Fruit fly (Drosophila melanogaster) whole organism, prepupa: ENCODE data around the gene Smvt.

Experiments
- Blimp-1 ChIP-seq: fragments of 200-800 bp; sonication (Bioruptor generic); optimal IDR thresholded peaks from 3 replicates; lab custom pipeline; 2017; ENCODE audit warnings: missing biosample characterization, missing genetic modification characterization, mild to moderate bottlenecking, moderate library complexity, missing genetic modification reagents
- CG10631 ChIP-seq: fragments of 200-800 bp; sonication (Bioruptor generic); optimal IDR thresholded peaks from 2 replicates; lab custom pipeline; 2016; ENCODE audit warnings: missing biosample characterization, missing genetic modification characterization
- CG11294 ChIP-seq: fragments of 200-800 bp; sonication (Bioruptor generic); IDR thresholded peaks from 2 replicates; pipeline ENCODE4 v1.3.6; 2022; ENCODE audit warnings: missing biosample characterization, missing genetic modification characterization
- CG11902 ChIP-seq: fragments of 200-800 bp; sonication (Bioruptor generic); optimal IDR thresholded peaks from 3 replicates; lab custom pipeline; 2016; ENCODE audit warnings: missing biosample characterization, missing genetic modification characterization
- CG15336 ChIP-seq: fragments of 200-800 bp; sonication (Bioruptor generic); IDR thresholded peaks from 2 replicates; pipeline ENCODE4 v1.3.6; 2022; ENCODE audit warnings: missing biosample characterization, missing genetic modification characterization
- CG1621 ChIP-seq: fragments of 200-800 bp; sonication (Bioruptor generic); optimal IDR thresholded peaks from 3 replicates; lab custom pipeline; 2018; ENCODE audit warnings: missing biosample characterization, mild to moderate bottlenecking, missing genetic modification characterization
- CG16779 ChIP-seq: fragments of 200-800 bp; sonication (Bioruptor generic); optimal IDR thresholded peaks from 3 replicates; lab custom pipeline; 2017; ENCODE audit warnings: missing biosample characterization, mild to moderate bottlenecking, missing genetic modification characterization
- CG3032 ChIP-seq: fragments of 200-800 bp; optimal IDR thresholded peaks from 2 replicates; lab custom pipeline; 2019; ENCODE audit warnings: missing biosample characterization, mild to moderate bottlenecking, missing genetic modification characterization, moderate library complexity
- CG31627 ChIP-seq: fragments of 200-800 bp; sonication (Bioruptor generic); optimal IDR thresholded peaks from 3 replicates; lab custom pipeline; 2016; ENCODE audit warnings: missing biosample characterization, missing genetic modification characterization
- CG32006 ChIP-seq: fragments of 200-800 bp; sonication (Bioruptor generic); optimal IDR thresholded peaks from 3 replicates; lab custom pipeline; 2017; ENCODE audit warnings: missing biosample characterization, mild to moderate bottlenecking, missing genetic modification characterization
- CG3919 ChIP-seq: fragments of 200-800 bp; sonication (Bioruptor generic); optimal IDR thresholded peaks from 3 replicates; lab custom pipeline; 2016; ENCODE audit warnings: missing biosample characterization, missing genetic modification characterization
- CG4318 ChIP-seq: fragments of 200-800 bp; sonication (Bioruptor generic); optimal IDR thresholded peaks from 3 replicates; lab custom pipeline; 2017; ENCODE audit warnings: missing biosample characterization, mild to moderate bottlenecking, missing genetic modification characterization
- CG6163 ChIP-seq: fragments of 200-800 bp; sonication (Bioruptor generic); IDR thresholded peaks from 3 replicates; pipeline ENCODE4 v1.3.6; 2022; ENCODE audit warnings: missing biosample characterization, missing genetic modification characterization
- CG6792 ChIP-seq: fragments of 200-800 bp; sonication (Bioruptor generic); optimal IDR thresholded peaks from 3 replicates; lab custom pipeline; 2016; ENCODE audit warnings: missing biosample characterization, missing genetic modification characterization
- CG6808 ChIP-seq: fragments of 200-800 bp; sonication (Bioruptor generic); optimal IDR thresholded peaks from 3 replicates; lab custom pipeline; 2017; ENCODE audit warnings: missing biosample characterization, missing genetic modification characterization, mild to moderate bottlenecking, moderate library complexity, missing genetic modification reagents
- CG7368 ChIP-seq: fragments of 200-800 bp; sonication (Bioruptor generic); optimal IDR thresholded peaks from 3 replicates; lab custom pipeline; 2016; ENCODE audit warnings: missing biosample characterization, missing genetic modification characterization
- CG8119 ChIP-seq: fragments of 200-800 bp; sonication (Bioruptor generic); IDR thresholded peaks from 3 replicates; pipeline ENCODE4 v1.3.6; 2022; ENCODE audit warnings: missing biosample characterization, missing genetic modification characterization
- CG9139 ChIP-seq: fragments of 200-800 bp; sonication (Bioruptor generic); optimal IDR thresholded peaks from 3 replicates; lab custom pipeline; 2017; ENCODE audit warnings: missing biosample characterization, mild to moderate bottlenecking, missing genetic modification characterization
- Eip75B ChIP-seq: fragments of 200-800 bp; sonication (Bioruptor generic); optimal IDR thresholded peaks from 3 replicates; lab custom pipeline; 2016; ENCODE audit warnings: missing biosample characterization, missing genetic modification characterization
- Eip93F ChIP-seq: fragments of 200-800 bp; sonication (Bioruptor generic); optimal IDR thresholded peaks from 2 replicates; lab custom pipeline; 2016; ENCODE audit warnings: missing biosample characterization, mild to moderate bottlenecking, missing genetic modification characterization
- Ets21C ChIP-seq: fragments of 200-800 bp; sonication (Bioruptor generic); optimal IDR thresholded peaks from 3 replicates; lab custom pipeline; 2016; ENCODE audit warnings: missing biosample characterization, missing genetic modification characterization
- Ets96B ChIP-seq: fragments of 200-800 bp; optimal IDR thresholded peaks from 2 replicates; lab custom pipeline; 2019; ENCODE audit warnings: missing biosample characterization, mild to moderate bottlenecking, missing genetic modification characterization, moderate library complexity
- Gug ChIP-seq: fragments of 200-800 bp; sonication (Bioruptor generic); IDR thresholded peaks from 2 replicates; pipeline ENCODE4 v1.3.6; 2022; ENCODE audit warnings: missing biosample characterization, missing genetic modification characterization
- Hr38 ChIP-seq: sonication (Bioruptor generic); optimal IDR thresholded peaks from 2 replicates; lab custom pipeline; 2016; ENCODE audit warnings: missing biosample characterization, missing genetic modification characterization
- Hr39 ChIP-seq: fragments of 200-800 bp; sonication (Bioruptor generic); optimal IDR thresholded peaks from 2 replicates; lab custom pipeline; 2016; ENCODE audit warnings: missing biosample characterization, missing genetic modification characterization
- Hr4 ChIP-seq: fragments of 200-800 bp; sonication (Bioruptor generic); optimal IDR thresholded peaks from 3 replicates; lab custom pipeline; 2016; ENCODE audit warnings: missing biosample characterization, missing genetic modification characterization
- Lpt ChIP-seq: fragments of 200-800 bp; sonication (Bioruptor generic); optimal IDR thresholded peaks from 3 replicates; lab custom pipeline; 2016; ENCODE audit warnings: missing biosample characterization, missing genetic modification characterization
- Met ChIP-seq: fragments of 200-800 bp; sonication (Bioruptor generic); optimal IDR thresholded peaks from 3 replicates; lab custom pipeline; 2016; ENCODE audit warnings: missing biosample characterization, missing genetic modification characterization
- OdsH ChIP-seq: fragments of 200-800 bp; sonication (Bioruptor generic); optimal IDR thresholded peaks from 3 replicates; lab custom pipeline; 2016; ENCODE audit warnings: missing biosample characterization, missing genetic modification characterization
- Smox ChIP-seq: fragments of 200-800 bp; sonication (Bioruptor generic); optimal IDR thresholded peaks from 3 replicates; lab custom pipeline; 2016; ENCODE audit warnings: missing biosample characterization, missing genetic modification characterization
- Sox102F ChIP-seq: fragments of 200-800 bp; sonication (Bioruptor generic); optimal IDR thresholded peaks from 2 replicates; lab custom pipeline; 2016; ENCODE audit warnings: missing biosample characterization, mild to moderate bottlenecking, missing genetic modification characterization
- Sox15 ChIP-seq: fragments of 200-800 bp; sonication (Bioruptor generic); optimal IDR thresholded peaks from 3 replicates; lab custom pipeline; 2016; ENCODE audit warnings: missing biosample characterization, missing genetic modification characterization
- achi ChIP-seq: fragments of 200-800 bp; sonication (Bioruptor generic); optimal IDR thresholded peaks from 3 replicates; lab custom pipeline; 2016; ENCODE audit warnings: missing biosample characterization, missing genetic modification characterization
- acj6 ChIP-seq: fragments of 200-800 bp; sonication (Bioruptor generic); optimal IDR thresholded peaks from 3 replicates; lab custom pipeline; 2016; ENCODE audit warnings: missing biosample characterization, missing genetic modification characterization
- cyc ChIP-seq: fragments of 200-800 bp; sonication (Bioruptor generic); optimal IDR thresholded peaks from 3 replicates; lab custom pipeline; 2016; ENCODE audit warnings: missing biosample characterization, missing genetic modification characterization
- dac ChIP-seq: fragments of 200-800 bp; sonication (Bioruptor generic); optimal IDR thresholded peaks from 2 replicates; lab custom pipeline; 2017; ENCODE audit warnings: missing biosample characterization, mild to moderate bottlenecking, missing genetic modification characterization
- dsx ChIP-seq: fragments of 200-800 bp; optimal IDR thresholded peaks from 3 replicates; lab custom pipeline; 2019; ENCODE audit warnings: missing biosample characterization, mild to moderate bottlenecking, missing genetic modification characterization, moderate library complexity; ENCODE audit not compliant: poor library complexity, severe bottlenecking
- eg ChIP-seq: fragments of 200-800 bp; sonication (Bioruptor generic); IDR thresholded peaks from 3 replicates; pipeline ENCODE4 v1.3.6; 2022; ENCODE audit warnings: missing biosample characterization, missing genetic modification characterization
- esn ChIP-seq: fragments of 200-800 bp; sonication (Bioruptor generic); optimal IDR thresholded peaks from 2 replicates; lab custom pipeline; 2016; ENCODE audit warnings: missing biosample characterization, mild to moderate bottlenecking, missing genetic modification characterization, moderate library complexity
- fd59A ChIP-seq: fragments of 200-800 bp; sonication (Bioruptor generic); optimal IDR thresholded peaks from 2 replicates; lab custom pipeline; 2017; ENCODE audit warnings: missing biosample characterization, mild to moderate bottlenecking, missing genetic modification characterization, missing genetic modification reagents
- fd85E ChIP-seq: fragments of 200-800 bp; sonication (Bioruptor generic); optimal IDR thresholded peaks from 3 replicates; lab custom pipeline; 2016; ENCODE audit warnings: missing biosample characterization, missing genetic modification characterization
- fkh ChIP-seq: fragments of 200-800 bp; sonication (Bioruptor generic); optimal IDR thresholded peaks from 3 replicates; lab custom pipeline; 2017; ENCODE audit warnings: missing biosample characterization, mild to moderate bottlenecking, missing genetic modification characterization, moderate library complexity
- lz ChIP-seq: fragments of 200-800 bp; sonication (Bioruptor generic); optimal IDR thresholded peaks from 3 replicates; lab custom pipeline; 2016; ENCODE audit warnings: missing biosample characterization, missing genetic modification characterization
- net ChIP-seq: fragments of 200-800 bp; sonication (Bioruptor generic); optimal IDR thresholded peaks from 3 replicates; lab custom pipeline; 2016; ENCODE audit warnings: missing biosample characterization, missing genetic modification characterization
- pdm3 ChIP-seq: fragments of 200-800 bp; sonication (Bioruptor generic); optimal IDR thresholded peaks from 3 replicates; lab custom pipeline; 2016; ENCODE audit warnings: missing biosample characterization, missing genetic modification characterization
- salr ChIP-seq, 2 experiments: fragments of 200-800 bp; sonication (Bioruptor generic); optimal IDR thresholded peaks; 3 replicates each; lab custom pipeline; 2016 to 2018; ENCODE audit warnings: missing biosample characterization in 2 of 2, missing genetic modification characterization in 2 of 2, mild to moderate bottlenecking in 1 of 2
- spab ChIP-seq: fragments of 200-800 bp; sonication (Bioruptor generic); optimal IDR thresholded peaks from 2 replicates; lab custom pipeline; 2017; ENCODE audit warnings: missing biosample characterization, mild to moderate bottlenecking, missing genetic modification characterization, missing genetic modification reagents
- ss ChIP-seq, 2 experiments: fragments of 200-800 bp; sonication (Bioruptor generic); optimal IDR thresholded peaks; 2 replicates in 1 of 2; 3 replicates in 1 of 2; lab custom pipeline; 2017 to 2018; ENCODE audit warnings: mild to moderate bottlenecking in 2 of 2, missing biosample characterization in 2 of 2, missing genetic modification characterization in 2 of 2, moderate library complexity in 1 of 2
- topi ChIP-seq: fragments of 200-800 bp; sonication (Bioruptor generic); optimal IDR thresholded peaks from 3 replicates; lab custom pipeline; 2016; ENCODE audit warnings: missing biosample characterization, missing genetic modification characterization
- vri ChIP-seq: fragments of 200-800 bp; sonication (Bioruptor generic); optimal IDR thresholded peaks from 3 replicates; lab custom pipeline; 2016; ENCODE audit warnings: missing biosample characterization, mild to moderate bottlenecking, missing genetic modification characterization

The Smvt gene

dm6 chr3R:31724136-31724535, 37.2 kb downstream of the Smvt start (continued):
- no peak for TF ChIP-seq CG31627 (GFP tag; lab: Kevin White, UChicago)
- TF ChIP-seq fkh (GFP tag; lab: Kevin White, UChicago): no peak
- TF ChIP-seq CG3032: no peak
- TF ChIP-seq Sox15 (GFP tag; lab: Kevin White, UChicago): no peak
- TF ChIP-seq CG6808 (GFP tag; lab: Kevin White, UChicago): no peak
- TF ChIP-seq lz (GFP tag; lab: Kevin White, UChicago): no peak
- TF ChIP-seq achi: no peak
- no peak; the same call in 1 of the 2 replicates for TF ChIP-seq CG11294 (GFP tag; lab: Robert Waterston, UW)
- TF ChIP-seq eg (GFP tag; lab: Robert Waterston, UW): no peak
- TF ChIP-seq OdsH (GFP tag; lab: Kevin White, UChicago): no peak
- TF ChIP-seq Eip75B: no peak
- no peak for TF ChIP-seq dac (GFP tag; lab: Kevin White, UChicago)
- TF ChIP-seq Hr39 (GFP tag; lab: Kevin White, UChicago): no peak
- no peak for TF ChIP-seq CG7368 (GFP tag; lab: Kevin White, UChicago)
- no peak for TF ChIP-seq spab (GFP tag; lab: Kevin White, UChicago)
- no peak for TF ChIP-seq esn
- no peak for TF ChIP-seq Ets96B (tag; lab: Kevin White, UChicago)
- TF ChIP-seq CG32006 (GFP tag; lab: Kevin White, UChicago): peak; percentile 52
- TF ChIP-seq CG4318 (GFP tag; lab: Kevin White, UChicago): no peak
- TF ChIP-seq salr (GFP tag; optimal IDR thresholded peaks at IDR 0.05; lab: Kevin White, UChicago): peak in 1 of 2 experiments; percentile 62
- no peak for TF ChIP-seq Blimp-1 (GFP tag; lab: Kevin White, UChicago)
- no peak for TF ChIP-seq topi (GFP tag; lab: Kevin White, UChicago)
- no peak for TF ChIP-seq Smox
- peak; percentile 25 for TF ChIP-seq pdm3
- no peak for TF ChIP-seq CG9139 (GFP tag; lab: Kevin White, UChicago)
- TF ChIP-seq Ets21C: no peak
- TF ChIP-seq Sox102F: no peak
- TF ChIP-seq vri (GFP tag; lab: Kevin White, UChicago): no peak
- no peak for TF ChIP-seq fd59A (GFP tag; lab: Kevin White, UChicago)
- TF ChIP-seq CG10631 (GFP tag; lab: Kevin White, UChicago): peak; percentile 32
- no peak for TF ChIP-seq CG6792 (GFP tag; lab: Kevin White, UChicago)
- peak; percentile 30; the same call in 1 of the 2 replicates for TF ChIP-seq CG15336 (GFP tag; lab: Robert Waterston, UW)
- no peak for TF ChIP-seq Hr38 (GFP tag; lab: Kevin White, UChicago)
- TF ChIP-seq Lpt (GFP tag; lab: Kevin White, UChicago): no peak
- TF ChIP-seq net: no peak
- no peak for TF ChIP-seq dsx
- TF ChIP-seq CG16779: no peak
- TF ChIP-seq CG11902 (GFP tag; lab: Kevin White, UChicago): no peak
- TF ChIP-seq Met (GFP tag; lab: Kevin White, UChicago): no peak
- TF ChIP-seq Eip93F (GFP tag; lab: Kevin White, UChicago): no peak
- peak; percentile 46; the same call in 2 of the 3 replicates for TF ChIP-seq CG6163 (GFP tag; lab: Robert Waterston, UW)

dm6 chr3R:31723206-31723933, 38.0 kb downstream of the Smvt start:
- peak; percentile 38 for TF ChIP-seq achi
- TF ChIP-seq CG11902 (GFP tag; lab: Kevin White, UChicago): no peak
- TF ChIP-seq fd85E (GFP tag; lab: Kevin White, UChicago): no peak
- 0 out of 3 replicates have a peak, but pooled peaks have one; percentile 23 for TF ChIP-seq CG6163 (GFP tag; lab: Robert Waterston, UW)
- TF ChIP-seq ss (GFP tag; optimal IDR thresholded peaks at IDR 0.05; lab: Kevin White, UChicago): peak in 1 of 2 experiments; percentile 75
- no peak; the same call in 1 of the 3 replicates for TF ChIP-seq eg (GFP tag; lab: Robert Waterston, UW)
- TF ChIP-seq Lpt (GFP tag; lab: Kevin White, UChicago): no peak
- peak; percentile 61 for TF ChIP-seq Hr4 (GFP tag; lab: Kevin White, UChicago)
- peak; percentile 67 for TF ChIP-seq CG15336 (GFP tag; lab: Robert Waterston, UW)
- peak; percentile 22 for TF ChIP-seq fd59A (GFP tag; lab: Kevin White, UChicago)
- peak; percentile 65; the same call in 1 of the 3 replicates for TF ChIP-seq CG8119 (GFP tag; lab: Robert Waterston, UW)
- TF ChIP-seq pdm3: peak; percentile 48
- TF ChIP-seq CG1621 (tag; lab: Kevin White, UChicago): no peak
- peak; percentile 43; the same call in 1 of the 2 replicates for TF ChIP-seq Gug
- peak; percentile 29 for TF ChIP-seq CG6808 (GFP tag; lab: Kevin White, UChicago)
- no peak for TF ChIP-seq cyc
- peak; percentile 51 for TF ChIP-seq CG3919
- peak; percentile 21 for TF ChIP-seq fkh (GFP tag; lab: Kevin White, UChicago)
- TF ChIP-seq acj6 (GFP tag; lab: Kevin White, UChicago): peak; percentile 34
